Worm (Caenorhabditis elegans) whole organism, late embryonic: ENCODE results near the gene git-1.

Experiments used
- K09A11.1 ChIP-seq: sonication (generic microtip); optimal IDR thresholded peaks from 2 replicates; lab custom pipeline; 2017; ENCODE audit warnings: antibody characterized with exemption, mild to moderate bottlenecking, missing genetic modification characterization, missing compliant biosample characterization; ENCODE audit not compliant: insufficient read depth
- ama-1 ChIP-seq: fragments of 150-350 bp; optimal IDR thresholded peaks from 2 replicates; lab custom pipeline; 2014
- ceh-18 ChIP-seq: sonication (generic microtip); optimal IDR thresholded peaks from 2 replicates; lab custom pipeline; 2016; ENCODE audit warnings: missing genetic modification characterization, missing compliant biosample characterization
- elt-2 ChIP-seq: sonication (generic microtip); optimal IDR thresholded peaks from 2 replicates; lab custom pipeline; 2016; ENCODE audit warnings: missing genetic modification reagents, missing genetic modification characterization, missing compliant biosample characterization
- npax-4 ChIP-seq: sonication (generic microtip); optimal IDR thresholded peaks from 2 replicates; lab custom pipeline; 2016; ENCODE audit warnings: missing genetic modification characterization, missing compliant biosample characterization

DNA sequence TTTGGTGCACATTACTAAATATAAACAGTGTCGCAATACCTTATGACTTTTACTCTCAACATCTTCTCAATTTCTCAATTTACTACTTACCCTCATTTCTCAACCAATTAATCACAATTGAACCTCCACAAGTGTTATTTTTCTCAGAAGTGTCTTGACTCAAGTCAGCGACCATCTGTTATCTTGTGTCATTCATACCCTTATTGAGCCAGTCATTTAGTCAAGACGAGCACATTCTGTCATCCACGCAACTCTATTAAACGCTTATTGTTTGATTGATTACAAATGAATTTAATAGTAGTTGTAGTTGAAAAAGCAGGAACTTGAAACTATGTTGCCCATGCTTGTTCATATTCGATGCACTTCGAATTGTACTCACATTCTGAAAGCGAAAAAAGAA, 21.3 kb upstream of the git-1 start:
- TF ChIP-seq ama-1 (lab: Kevin White, UChicago): no peak
- TF ChIP-seq K09A11.1: no peak
- no peak for TF ChIP-seq ceh-18 (tag; lab: Kevin White, UChicago)
- no peak for TF ChIP-seq npax-4
- TF ChIP-seq elt-2 (tag; lab: Kevin White, UChicago): no peak
